Worm (Caenorhabditis elegans): ENCODE measurements around the gene F52H2.15.

The F52H2.15 gene

ce11 chrX:2590023-2590422 lies 24.9 kb downstream of the F52H2.15 start:
- TF ChIP-seq dmd-6 (GFP tag; IDR thresholded peaks at IDR 0.05) (0 out of 2 replicates have a peak, but pooled peaks have one; percentile 7), nhr-28 (tag; optimal IDR thresholded peaks at IDR 0.05) (peak; percentile 85), dve-1 (tag; optimal IDR thresholded peaks at IDR 0.05; ENCODE audit: insufficient read depth) (peak; percentile 48), mdt-29 (GFP tag; IDR thresholded peaks at IDR 0.05) (no peak), unc-62 (GFP tag; optimal IDR thresholded peaks at IDR 0.05 in 1 of 2) (peak in 1 of 2 experiments; percentile 97), unc-62 (tag; optimal IDR thresholded peaks at IDR 0.05) (no peak), hlh-30 (tag; optimal IDR thresholded peaks at IDR 0.05; ENCODE audit: insufficient read depth) (no peak), dpl-1 (GFP tag; optimal IDR thresholded peaks at IDR 0.05) (no peak), daf-16 (GFP tag; optimal IDR thresholded peaks at IDR 0.05) (no peak), daf-16 (tag; optimal IDR thresholded peaks at IDR 0.05) (peak; percentile 96), nhr-102 (tag; optimal IDR thresholded peaks at IDR 0.05) (no peak), pha-4 (GFP tag; IDR thresholded peaks at IDR 0.05) (no peak), pha-4 (tag; optimal IDR thresholded peaks at IDR 0.05) (no peak), ceh-32 (tag; optimal IDR thresholded peaks at IDR 0.05; ENCODE audit: poor library complexity) (no peak), dmd-9 (GFP tag; IDR thresholded peaks at IDR 0.05) (no peak), ctbp-1 (GFP tag; IDR thresholded peaks at IDR 0.05) (no peak), nhr-111 (GFP tag; optimal IDR thresholded peaks at IDR 0.05) (no peak), ZK546.5 (tag; optimal IDR thresholded peaks at IDR 0.05) (no peak), ztf-7 (tag; optimal IDR thresholded peaks at IDR 0.05) (no peak)

DNA sequence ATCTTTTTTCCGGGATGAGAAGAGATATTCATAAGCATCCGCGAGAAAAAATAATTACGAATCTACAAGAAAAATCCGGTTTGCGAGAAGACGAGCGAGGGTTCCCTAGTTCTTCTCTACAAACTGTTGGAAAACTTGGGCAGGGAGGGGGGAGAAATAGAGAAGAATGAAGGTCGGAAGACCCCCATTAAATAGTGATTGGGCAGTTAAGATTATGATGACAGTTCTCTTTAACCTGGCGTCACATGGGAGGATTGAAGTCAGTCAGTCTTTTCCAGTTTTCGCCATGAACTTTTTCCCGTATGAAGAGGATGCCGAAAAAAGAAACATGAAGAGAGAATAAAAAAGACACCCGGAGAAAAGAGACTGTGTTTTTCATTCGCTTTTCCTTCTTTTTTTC lies 25.6 kb downstream of the F52H2.15 start:
- TF ChIP-seq aha-1 (tag) (peak; percentile 71), nhr-48 (tag; optimal IDR thresholded peaks at IDR 0.05) (peak; percentile 79), arid-1 (GFP tag; conservative IDR thresholded peaks at IDR 0.05) (no peak), dpl-1 (GFP tag; optimal IDR thresholded peaks at IDR 0.05) (no peak), ctbp-1 (GFP tag; IDR thresholded peaks at IDR 0.05) (no peak), unc-62 (GFP tag; optimal IDR thresholded peaks at IDR 0.05 in 1 of 2) (peak in 1 of 2 experiments; percentile 95), unc-62 (tag; optimal IDR thresholded peaks at IDR 0.05) (no peak), tra-1 (GFP tag; IDR thresholded peaks at IDR 0.05) (peak; percentile 71; the same call in 1 of the 2 replicates), nhr-28 (tag; optimal IDR thresholded peaks at IDR 0.05) (peak; percentile 79), mep-1 (tag; optimal IDR thresholded peaks at IDR 0.05) (peak; percentile 54), lin-39 (tag; optimal IDR thresholded peaks at IDR 0.05) (no peak), nhr-6 (tag; optimal IDR thresholded peaks at IDR 0.05) (peak; percentile 1), dmd-6 (GFP tag; IDR thresholded peaks at IDR 0.05) (0 out of 2 replicates have a peak, but pooled peaks have one; percentile 17), hlh-30 (tag; optimal IDR thresholded peaks at IDR 0.05; ENCODE audit: insufficient read depth) (peak; percentile 64), ama-1 (optimal IDR thresholded peaks at IDR 0.05) (no peak), Y5F2A.4 (GFP tag; optimal IDR thresholded peaks at IDR 0.05) (no peak), lim-7 (GFP tag; IDR thresholded peaks at IDR 0.05) (no peak), mxl-3 (GFP tag; optimal IDR thresholded peaks at IDR 0.05) (peak; percentile 30), dve-1 (tag; optimal IDR thresholded peaks at IDR 0.05; ENCODE audit: insufficient read depth) (peak; percentile 55), mdt-29 (GFP tag; IDR thresholded peaks at IDR 0.05) (no peak), ceh-20 (GFP tag; IDR thresholded peaks at IDR 0.05) (0 out of 2 replicates have a peak, but pooled peaks have one; percentile 27), T26A8.4 (GFP tag; IDR thresholded peaks at IDR 0.05) (no peak), hlh-11 (tag; optimal IDR thresholded peaks at IDR 0.05) (peak; percentile 71), mdl-1 (tag; optimal IDR thresholded peaks at IDR 0.05) (peak in 1 of 2 experiments; percentile 60), nhr-25 (tag; optimal IDR thresholded peaks at IDR 0.05; ENCODE audit: borderline replicate concordance, insufficient read depth) (peak; percentile 68), spr-3 (GFP tag; optimal IDR thresholded peaks at IDR 0.05) (no peak), rbr-2 (tag; optimal IDR thresholded peaks at IDR 0.05) (no peak)

- TF ChIP-seq lin-29 (GFP tag; IDR thresholded peaks at IDR 0.05) (no peak), nhr-6 (tag; optimal IDR thresholded peaks at IDR 0.05) (no peak), skn-1 (tag; optimal IDR thresholded peaks at IDR 0.05) (no peak), dve-1 (tag; optimal IDR thresholded peaks at IDR 0.05; ENCODE audit: insufficient read depth) (peak; percentile 48), lim-7 (GFP tag; IDR thresholded peaks at IDR 0.05) (no peak), ceh-28 (tag; optimal IDR thresholded peaks at IDR 0.05) (no peak), nhr-48 (tag; optimal IDR thresholded peaks at IDR 0.05) (peak; percentile 29), nhr-77 (tag; optimal IDR thresholded peaks at IDR 0.05) (no peak), hmg-1.1 (GFP tag; IDR thresholded peaks at IDR 0.05) (0 out of 2 replicates have a peak, but pooled peaks have one; percentile 27), aha-1 (tag) (peak; percentile 85), pqm-1 (tag; optimal IDR thresholded peaks at IDR 0.05) (no peak), ceh-32 (tag; optimal IDR thresholded peaks at IDR 0.05; ENCODE audit: poor library complexity) (no peak), mes-2 (tag; optimal IDR thresholded peaks at IDR 0.05; ENCODE audit: poor library complexity, severe bottlenecking) (peak; percentile 39), lin-1 (GFP tag; IDR thresholded peaks at IDR 0.05) (no peak), tra-1 (GFP tag; IDR thresholded peaks at IDR 0.05) (no peak), madf-5 (GFP tag; IDR thresholded peaks at IDR 0.05) (0 out of 4 replicates have a peak, but pooled peaks of 1 of the 2 experiments have one; percentile 26), unc-39 (tag; optimal IDR thresholded peaks at IDR 0.05) (no peak), ceh-62 (tag; optimal IDR thresholded peaks at IDR 0.05) (no peak)
Observed at ce11 chrX:2591586-2592000, 26.4 kb downstream of the F52H2.15 start.
